Worm (Caenorhabditis elegans): Measurements from ENCODE around the gene nlp-60.

DNA sequence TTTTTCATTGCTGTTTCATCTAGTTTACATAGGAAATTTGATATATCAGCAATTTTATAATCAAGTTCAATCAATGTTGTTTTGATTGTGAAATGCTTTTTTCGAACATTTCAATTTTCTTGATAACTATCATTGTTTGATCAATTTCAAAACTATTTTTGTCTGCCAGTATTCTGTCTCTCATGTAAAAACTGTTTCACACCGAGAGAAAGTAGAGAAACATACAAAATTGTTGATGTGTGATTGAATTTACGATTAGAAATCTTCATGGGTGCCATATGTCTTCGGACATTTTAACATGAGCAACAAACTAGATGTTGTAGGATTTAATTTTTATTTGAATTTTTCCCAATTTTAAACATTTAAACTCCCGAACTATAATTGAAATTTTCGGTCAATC, 28.4 kb downstream of the nlp-60 start, which contains the start of gene C49C8.2:
- TF ChIP-seq dpff-1 (tag; optimal IDR thresholded peaks at IDR 0.05): no peak
- TF ChIP-seq B0035.1 (tag; optimal IDR thresholded peaks at IDR 0.05): no peak
